Worm (Caenorhabditis elegans): ENCODE measurements around the gene srap-1.

Gene srap-1

DNA sequence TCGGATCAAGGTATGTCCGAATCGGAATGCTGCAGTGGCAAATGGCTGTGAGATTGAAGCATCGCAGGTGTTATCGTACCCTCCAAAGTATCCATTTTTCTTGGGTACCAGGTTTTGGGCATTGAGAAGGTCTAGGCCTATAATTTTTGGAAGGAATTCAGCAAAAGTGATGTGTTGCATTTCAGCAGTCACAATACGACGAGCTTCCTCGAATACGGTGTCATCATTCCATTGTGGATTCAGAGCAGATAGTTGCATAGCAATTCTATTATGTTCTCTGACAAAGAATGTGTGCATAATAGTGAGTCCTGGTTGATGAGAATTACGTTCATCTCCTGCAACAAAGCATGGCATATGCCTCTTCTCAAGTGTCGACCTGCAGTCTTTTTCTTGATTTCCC is 39.9 kb downstream of the srap-1 start:
- TF ChIP-seq nhr-42 (GFP tag; IDR thresholded peaks at IDR 0.05) (no peak), rbr-2 (tag; optimal IDR thresholded peaks at IDR 0.05) (no peak), fos-1 (tag; optimal IDR thresholded peaks at IDR 0.05) (no peak), nhr-76 (tag; optimal IDR thresholded peaks at IDR 0.05) (no peak), dve-1 (tag; optimal IDR thresholded peaks at IDR 0.05; ENCODE audit: insufficient read depth) (no peak), daf-12 (tag; optimal IDR thresholded peaks at IDR 0.05) (no peak), dmd-6 (GFP tag; IDR thresholded peaks at IDR 0.05) (no peak), F49E8.2 (tag; optimal IDR thresholded peaks at IDR 0.05; ENCODE audit: borderline replicate concordance) (no peak), php-3 (GFP tag; IDR thresholded peaks at IDR 0.05) (no peak), mdl-1 (tag; optimal IDR thresholded peaks at IDR 0.05) (no peak), madf-5 (GFP tag; IDR thresholded peaks at IDR 0.05) (no peak), ama-1 (optimal IDR thresholded peaks at IDR 0.05) (no peak), zip-11 (GFP tag; IDR thresholded peaks at IDR 0.05) (no peak), aha-1 (tag) (peak; percentile 80), unc-62 (GFP tag; optimal IDR thresholded peaks at IDR 0.05 in 1 of 2) (peak in 1 of 2 experiments; percentile 98), unc-62 (tag; optimal IDR thresholded peaks at IDR 0.05) (no peak), attf-4 (tag; optimal IDR thresholded peaks at IDR 0.05) (no peak), nhr-25 (tag; optimal IDR thresholded peaks at IDR 0.05; ENCODE audit: borderline replicate concordance, insufficient read depth) (no peak), lin-29 (GFP tag; IDR thresholded peaks at IDR 0.05) (no peak)

DNA sequence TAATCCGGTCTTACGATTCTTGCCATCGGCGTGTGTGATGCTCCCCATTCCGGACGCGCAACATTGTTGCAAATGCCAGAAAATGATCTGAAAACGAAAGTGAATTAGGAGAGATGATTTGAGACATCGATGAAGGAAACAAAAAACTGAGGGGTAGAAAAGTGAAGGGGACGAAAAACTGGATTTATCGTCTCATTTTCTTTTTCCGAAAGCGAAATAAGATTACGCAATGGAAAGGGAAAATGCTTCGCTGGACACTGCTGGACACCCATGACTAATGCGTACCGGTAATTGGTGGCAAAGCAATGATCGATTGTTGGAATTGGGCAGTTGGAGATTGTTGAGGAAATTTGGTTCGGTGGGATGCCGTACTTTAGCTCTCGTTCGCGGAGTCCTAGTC is 43.5 kb downstream of the srap-1 start:
- TF ChIP-seq unc-62 (GFP tag; optimal IDR thresholded peaks at IDR 0.05 in 1 of 2) (peak in 1 of 2 experiments; percentile 85), unc-62 (tag; optimal IDR thresholded peaks at IDR 0.05) (no peak), aly-2 (tag; optimal IDR thresholded peaks at IDR 0.05) (no peak), pqm-1 (tag; optimal IDR thresholded peaks at IDR 0.05) (no peak)

DNA sequence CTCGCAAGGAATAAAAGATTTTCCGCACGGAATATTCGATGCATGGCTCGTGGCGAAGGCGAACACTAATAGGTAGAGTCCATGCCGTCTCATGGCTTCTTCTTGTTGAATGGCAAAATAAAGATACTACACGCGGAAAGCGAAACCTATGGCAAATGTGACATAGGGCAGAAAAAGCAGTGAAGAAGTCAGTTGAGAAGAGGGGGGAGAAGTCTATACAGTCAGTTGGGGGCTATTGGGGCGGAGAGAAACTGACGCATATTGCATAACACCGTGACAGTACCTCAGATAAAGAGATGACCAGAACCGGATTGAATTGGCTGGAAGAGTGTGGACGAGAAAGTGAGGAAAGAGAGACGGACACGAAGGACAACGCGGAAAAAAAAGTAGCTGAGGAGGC is 44.4 kb downstream of the srap-1 start, which contains the start of gene T06D8.10:
T06D8.10 (minus strand) TSS at position 101 of the 400 bp plus-strand sequence.
- TF ChIP-seq mdl-1 (tag; optimal IDR thresholded peaks at IDR 0.05) (peak in 1 of 2 experiments; percentile 5), unc-62 (GFP tag; optimal IDR thresholded peaks at IDR 0.05 in 1 of 2) (no peak), unc-62 (tag; optimal IDR thresholded peaks at IDR 0.05) (no peak), mxl-3 (GFP tag; optimal IDR thresholded peaks at IDR 0.05) (peak; percentile 49), aly-2 (tag; optimal IDR thresholded peaks at IDR 0.05) (no peak), F49E8.2 (tag; optimal IDR thresholded peaks at IDR 0.05; ENCODE audit: borderline replicate concordance) (no peak), lin-38 (GFP tag; IDR thresholded peaks at IDR 0.05) (no peak), dmd-6 (GFP tag; IDR thresholded peaks at IDR 0.05) (no peak), aha-1 (tag) (no peak), arid-1 (GFP tag; conservative IDR thresholded peaks at IDR 0.05) (no peak), daf-19 (GFP tag; conservative IDR thresholded peaks at IDR 0.05) (no peak), mep-1 (tag; optimal IDR thresholded peaks at IDR 0.05) (no peak), mxl-2 (GFP tag; conservative IDR thresholded peaks at IDR 0.05) (no peak), vab-7 (GFP tag; IDR thresholded peaks at IDR 0.05) (no peak), spr-1 (tag; optimal IDR thresholded peaks at IDR 0.05) (peak; percentile 13), D1046.2 (GFP tag; IDR thresholded peaks at IDR 0.05) (no peak), mdt-29 (GFP tag; IDR thresholded peaks at IDR 0.05) (no peak), fos-1 (tag; optimal IDR thresholded peaks at IDR 0.05) (no peak)

DNA sequence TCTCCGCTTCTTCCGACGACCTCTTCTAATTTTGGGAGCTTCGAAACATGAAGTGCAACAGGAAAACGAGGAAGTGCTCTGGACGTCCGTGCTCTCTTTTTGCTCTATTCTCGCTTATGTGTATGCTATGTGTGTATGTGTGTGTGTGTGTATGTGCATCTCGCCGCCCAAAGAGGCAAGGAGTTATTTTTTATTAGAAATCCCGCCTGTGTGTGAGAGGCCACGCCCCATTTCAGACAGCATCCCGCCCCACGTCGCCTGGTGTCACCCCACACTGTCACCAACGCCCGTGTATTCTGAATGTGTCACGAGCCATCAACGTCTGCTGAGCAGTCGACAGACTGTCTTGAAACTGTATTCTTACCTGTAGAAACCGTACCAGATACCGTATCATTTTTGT is 52.5 kb downstream of the srap-1 start, which contains the start of gene T05B9.2:
T05B9.2 (plus strand) TSS at position 301 of the 400 bp plus-strand sequence.
- no peak for TF ChIP-seq zip-2 (tag; optimal IDR thresholded peaks at IDR 0.05)
- no peak for TF ChIP-seq zag-1 (tag; optimal IDR thresholded peaks at IDR 0.05)
- TF ChIP-seq attf-4 (tag; optimal IDR thresholded peaks at IDR 0.05), result no peak
- no peak for TF ChIP-seq arid-1 (GFP tag; conservative IDR thresholded peaks at IDR 0.05)
- no peak for TF ChIP-seq dmd-9 (GFP tag; IDR thresholded peaks at IDR 0.05)
- TF ChIP-seq saeg-2 (GFP tag; IDR thresholded peaks at IDR 0.05), result no peak
- TF ChIP-seq unc-62 (GFP tag; optimal IDR thresholded peaks at IDR 0.05 in 1 of 2), result no peak
- TF ChIP-seq unc-62 (tag; optimal IDR thresholded peaks at IDR 0.05), result no peak
- TF ChIP-seq daf-19 (GFP tag; conservative IDR thresholded peaks at IDR 0.05), result no peak
